Fruit fly (Drosophila melanogaster) whole organism, embryonic: ENCODE results near the gene Vm26Ab.

Experiments used
- Aef1 ChIP-seq: fragments of 200-800 bp; sonication (Bioruptor generic); IDR thresholded peaks from 3 replicates; pipeline ENCODE4 v1.3.6; 2022; ENCODE audit warnings: missing biosample characterization, missing genetic modification characterization
- Asciz ChIP-seq: fragments of 200-800 bp; sonication (Bioruptor generic); optimal IDR thresholded peaks from 2 replicates; lab custom pipeline; 2017; ENCODE audit warnings: missing biosample characterization, mild to moderate bottlenecking, missing genetic modification characterization, missing genetic modification reagents
- BtbVII ChIP-seq: fragments of 200-800 bp; sonication (Bioruptor generic); optimal IDR thresholded peaks from 3 replicates; lab custom pipeline; 2017; ENCODE audit warnings: missing biosample characterization, mild to moderate bottlenecking, missing genetic modification characterization
- C15 ChIP-seq: fragments of 200-800 bp; sonication (Bioruptor generic); IDR thresholded peaks from 3 replicates; pipeline ENCODE4 v1.3.6; 2022; ENCODE audit warnings: missing biosample characterization, missing genetic modification characterization
- CG10321 ChIP-seq: fragments of 200-800 bp; sonication (Bioruptor generic); IDR thresholded peaks from 2 replicates; pipeline ENCODE4 v1.3.6; 2022; ENCODE audit warnings: missing biosample characterization, missing genetic modification characterization
- CG10654 ChIP-seq: fragments of 200-800 bp; sonication (Bioruptor generic); optimal IDR thresholded peaks from 2 replicates; lab custom pipeline; 2016; ENCODE audit warnings: missing biosample characterization, missing genetic modification characterization
- CG10979 ChIP-seq: fragments of 200-800 bp; sonication (Bioruptor generic); optimal IDR thresholded peaks from 2 replicates; lab custom pipeline; 2018; ENCODE audit warnings: missing biosample characterization, mild to moderate bottlenecking, missing genetic modification characterization, moderate library complexity
- CG11723 ChIP-seq: fragments of 200-800 bp; sonication (Bioruptor generic); optimal IDR thresholded peaks from 2 replicates; lab custom pipeline; 2017; ENCODE audit warnings: missing biosample characterization, mild to moderate bottlenecking, missing genetic modification characterization
- CG12299 ChIP-seq: fragments of 200-800 bp; sonication (Bioruptor generic); optimal IDR thresholded peaks from 2 replicates; lab custom pipeline; 2018; ENCODE audit warnings: missing biosample characterization, mild to moderate bottlenecking, missing genetic modification characterization
- CG13123 ChIP-seq: fragments of 200-800 bp; sonication (Bioruptor generic); optimal IDR thresholded peaks from 2 replicates; lab custom pipeline; 2016; ENCODE audit warnings: missing biosample characterization, missing genetic modification characterization
- CG13287 ChIP-seq: fragments of 200-800 bp; sonication (Bioruptor generic); IDR thresholded peaks from 2 replicates; pipeline ENCODE4 v1.3.6; 2022; ENCODE audit warnings: missing biosample characterization, missing genetic modification characterization; ENCODE audit not compliant: partially characterized antibody
- CG14441 ChIP-seq: fragments of 200-800 bp; sonication (Bioruptor generic); IDR thresholded peaks from 2 replicates; pipeline ENCODE4 v1.3.6; 2022; ENCODE audit warnings: missing biosample characterization, missing genetic modification characterization
- CG15011 ChIP-seq: fragments of 200-800 bp; sonication (Bioruptor generic); optimal IDR thresholded peaks from 3 replicates; lab custom pipeline; 2018; ENCODE audit warnings: missing biosample characterization, mild to moderate bottlenecking, missing genetic modification characterization
- CG15514 ChIP-seq: fragments of 200-800 bp; sonication (Bioruptor generic); optimal IDR thresholded peaks from 3 replicates; lab custom pipeline; 2017; ENCODE audit warnings: missing biosample characterization, missing genetic modification characterization, mild to moderate bottlenecking, moderate library complexity, missing genetic modification reagents
- CG15696 ChIP-seq: fragments of 200-800 bp; sonication (Bioruptor generic); optimal IDR thresholded peaks from 2 replicates; lab custom pipeline; 2019; ENCODE audit warnings: missing biosample characterization, mild to moderate bottlenecking, missing genetic modification characterization, moderate library complexity
- CG1832 ChIP-seq: fragments of 200-800 bp; sonication (Bioruptor generic); optimal IDR thresholded peaks from 2 replicates; lab custom pipeline; 2017; ENCODE audit warnings: missing biosample characterization, mild to moderate bottlenecking, missing genetic modification characterization, inconsistent platforms
- CG2116 ChIP-seq: fragments of 200-800 bp; sonication (Bioruptor generic); optimal IDR thresholded peaks from 3 replicates; lab custom pipeline; 2018; ENCODE audit warnings: missing biosample characterization, mild to moderate bottlenecking, missing genetic modification characterization
- CG2889 ChIP-seq: fragments of 200-800 bp; sonication (Bioruptor generic); IDR thresholded peaks from 3 replicates; pipeline ENCODE4 v1.3.6; 2022; ENCODE audit warnings: missing biosample characterization, missing genetic modification characterization
- CG30403 ChIP-seq: fragments of 200-800 bp; sonication (Bioruptor generic); optimal IDR thresholded peaks from 3 replicates; lab custom pipeline; 2016; ENCODE audit warnings: missing biosample characterization, missing genetic modification characterization
- CG32532 ChIP-seq: fragments of 200-800 bp; sonication (Bioruptor generic); IDR thresholded peaks from 2 replicates; pipeline ENCODE4 v1.3.6; 2022; ENCODE audit warnings: missing biosample characterization, missing genetic modification characterization
- CG42726 ChIP-seq: fragments of 200-800 bp; sonication (Bioruptor generic); IDR thresholded peaks from 2 replicates; pipeline ENCODE4 v1.3.6; 2022; ENCODE audit warnings: missing biosample characterization, missing genetic modification characterization; ENCODE audit not compliant: partially characterized antibody
- CG6272 ChIP-seq: fragments of 200-800 bp; sonication (Bioruptor generic); IDR thresholded peaks from 2 replicates; pipeline ENCODE4 v1.3.6; 2022; ENCODE audit warnings: missing biosample characterization, missing genetic modification characterization
- CG6683 ChIP-seq: fragments of 200-800 bp; sonication (Bioruptor generic); optimal IDR thresholded peaks from 2 replicates; lab custom pipeline; 2017; ENCODE audit warnings: missing biosample characterization, mild to moderate bottlenecking, missing genetic modification characterization, missing genetic modification reagents
- CG7928 ChIP-seq: fragments of 200-800 bp; sonication (Bioruptor generic); optimal IDR thresholded peaks from 2 replicates; lab custom pipeline; 2017; ENCODE audit warnings: missing biosample characterization, mild to moderate bottlenecking, missing genetic modification characterization
- CG8478 ChIP-seq: fragments of >200 bp; optimal IDR thresholded peaks from 2 replicates; lab custom pipeline; 2018
- CG8924 ChIP-seq: fragments of 200-800 bp; optimal IDR thresholded peaks from 3 replicates; lab custom pipeline; 2019; ENCODE audit warnings: missing biosample characterization, mild to moderate bottlenecking, missing genetic modification characterization, moderate library complexity
- CkIIα-i1 ChIP-seq: fragments of 200-800 bp; sonication (Bioruptor generic); IDR thresholded peaks from 2 replicates; pipeline ENCODE4 v1.3.6; 2022; ENCODE audit warnings: missing biosample characterization, missing genetic modification characterization
- CrebB ChIP-seq: fragments of 200-800 bp; sonication (Bioruptor generic); optimal IDR thresholded peaks from 3 replicates; lab custom pipeline; 2018; ENCODE audit warnings: missing biosample characterization, mild to moderate bottlenecking, missing genetic modification characterization
- Dbx ChIP-seq: fragments of 200-800 bp; sonication (Bioruptor generic); IDR thresholded peaks from 3 replicates; pipeline ENCODE4 v1.3.6; 2022; ENCODE audit warnings: missing biosample characterization, missing genetic modification characterization
- Dek ChIP-seq: fragments of 200-800 bp; sonication (Bioruptor generic); optimal IDR thresholded peaks from 3 replicates; lab custom pipeline; 2019; ENCODE audit warnings: missing biosample characterization, mild to moderate bottlenecking, missing genetic modification characterization, moderate library complexity
- Hand ChIP-seq: fragments of 200-800 bp; sonication (Bioruptor generic); optimal IDR thresholded peaks from 2 replicates; lab custom pipeline; 2017; ENCODE audit warnings: mild to moderate bottlenecking, missing biosample characterization, missing genetic modification reagents, missing genetic modification characterization
- Kr ChIP-seq: fragments of 200-800 bp; sonication (Bioruptor generic); optimal IDR thresholded peaks from 2 replicates; lab custom pipeline; 2017; ENCODE audit warnings: missing biosample characterization, mild to moderate bottlenecking, missing genetic modification characterization
- NFAT ChIP-seq: fragments of 200-800 bp; sonication (Bioruptor generic); IDR thresholded peaks from 2 replicates; pipeline ENCODE4 v1.3.6; 2022; ENCODE audit warnings: missing biosample characterization, missing genetic modification characterization
- Nf-YA ChIP-seq: fragments of 200-800 bp; sonication (Bioruptor generic); IDR thresholded peaks from 2 replicates; pipeline ENCODE4 v1.3.6; 2022; ENCODE audit warnings: missing biosample characterization, missing genetic modification characterization
- Optix ChIP-seq: fragments of 200-800 bp; sonication (Bioruptor generic); IDR thresholded peaks from 3 replicates; pipeline ENCODE4 v1.3.6; 2022; ENCODE audit warnings: missing biosample characterization, missing genetic modification characterization
- Sox102F ChIP-seq: fragments of 200-800 bp; sonication (Bioruptor generic); optimal IDR thresholded peaks from 2 replicates; lab custom pipeline; 2018; ENCODE audit warnings: missing biosample characterization, mild to moderate bottlenecking, missing genetic modification characterization, moderate library complexity
- Vsx1 ChIP-seq: fragments of 200-800 bp; sonication (Bioruptor generic); optimal IDR thresholded peaks from 2 replicates; lab custom pipeline; 2017; ENCODE audit warnings: missing biosample characterization, mild to moderate bottlenecking, missing genetic modification characterization, missing genetic modification reagents
- bcd ChIP-seq: fragments of 200-800 bp; sonication (Bioruptor generic); optimal IDR thresholded peaks from 2 replicates; lab custom pipeline; 2017; ENCODE audit warnings: missing biosample characterization, mild to moderate bottlenecking, missing genetic modification characterization
- cas ChIP-seq: fragments of 200-800 bp; sonication (Bioruptor generic); IDR thresholded peaks from 2 replicates; pipeline ENCODE4 v1.3.6; 2022; ENCODE audit warnings: missing biosample characterization, missing genetic modification characterization
- cato ChIP-seq: fragments of 200-800 bp; sonication (Bioruptor generic); optimal IDR thresholded peaks from 2 replicates; lab custom pipeline; 2016; ENCODE audit warnings: missing biosample characterization, missing genetic modification characterization, borderline replicate concordance
- chinmo ChIP-seq: fragments of 200-800 bp; sonication (Bioruptor generic); IDR thresholded peaks from 4 replicates; pipeline ENCODE4 v1.3.6; 2022; ENCODE audit warnings: missing biosample characterization, missing genetic modification characterization; ENCODE audit not compliant: partially characterized antibody
- danr ChIP-seq: fragments of 200-800 bp; sonication (Bioruptor generic); IDR thresholded peaks from 2 replicates; pipeline ENCODE4 v1.3.6; 2022; ENCODE audit warnings: missing biosample characterization, missing genetic modification characterization
- fru ChIP-seq: fragments of >200 bp; optimal IDR thresholded peaks from 2 replicates; lab custom pipeline; 2017
- jumu ChIP-seq: fragments of 200-800 bp; sonication (Bioruptor generic); optimal IDR thresholded peaks from 3 replicates; lab custom pipeline; 2016; ENCODE audit warnings: missing biosample characterization, missing genetic modification characterization
- lbe ChIP-seq: fragments of 200-800 bp; sonication (Bioruptor generic); optimal IDR thresholded peaks from 2 replicates; lab custom pipeline; 2016; ENCODE audit warnings: missing biosample characterization, mild to moderate bottlenecking, missing genetic modification characterization
- pnt ChIP-seq: fragments of 200-800 bp; sonication (Bioruptor generic); optimal IDR thresholded peaks from 3 replicates; lab custom pipeline; 2016; ENCODE audit warnings: missing biosample characterization, missing genetic modification characterization
- prd ChIP-seq, 3 experiments: fragments of >200 bp in 2 of 3; fragments of 200-800 bp in 1 of 3; sonication (Bioruptor generic) in 1 of 3; optimal IDR thresholded peaks in 2 of 3; IDR thresholded peaks in 1 of 3; 2 replicates in 2 of 3; 3 replicates in 1 of 3; pipeline versions ENCODE4 v1.3.6 to Lab custom; 2017 to 2022; ENCODE audit warnings: missing biosample characterization in 1 of 3, missing genetic modification characterization in 1 of 3
- slbo ChIP-seq: fragments of 200-800 bp; sonication (Bioruptor generic); IDR thresholded peaks from 2 replicates; pipeline ENCODE4 v1.3.6; 2022; ENCODE audit warnings: missing biosample characterization, missing genetic modification characterization
- sna ChIP-seq: fragments of 200-800 bp; sonication (Bioruptor generic); IDR thresholded peaks from 2 replicates; pipeline ENCODE4 v1.3.6; 2022; ENCODE audit warnings: missing biosample characterization, missing genetic modification characterization; ENCODE audit not compliant: partially characterized antibody
- so ChIP-seq: fragments of 200-800 bp; sonication (Bioruptor generic); IDR thresholded peaks from 3 replicates; pipeline ENCODE4 v1.3.6; 2022; ENCODE audit warnings: missing biosample characterization, missing genetic modification characterization
- tx ChIP-seq: fragments of 200-800 bp; sonication (Bioruptor generic); optimal IDR thresholded peaks from 2 replicates; lab custom pipeline; 2016; ENCODE audit warnings: missing biosample characterization, missing genetic modification characterization

Vm26Ab gene

dm6 chr2L:5999247-5999646 lies 42.4 kb downstream of the Vm26Ab start, which contains the start of gene Kdm5 (continued):
- TF ChIP-seq sna (GFP tag; lab: Robert Waterston, UW) (no peak), BtbVII (GFP tag; lab: Kevin White, UChicago) (no peak), CG6272 (no peak), CG8478 (lab: Kevin White, UChicago) (no peak), CG1832 (GFP tag; lab: Kevin White, UChicago) (no peak), CrebB (peak; percentile 14), danr (peak; percentile 29; the same call in 1 of the 2 replicates), Sox102F (GFP tag; lab: Kevin White, UChicago) (no peak), cato (GFP tag; lab: Kevin White, UChicago) (no peak), CG2116 (GFP tag; lab: Kevin White, UChicago) (peak; percentile 26), CG14441 (GFP tag; lab: Robert Waterston, UW) (no peak), CG8924 (peak; percentile 7), so (GFP tag; lab: Robert Waterston, UW) (no peak), Optix (GFP tag; lab: Robert Waterston, UW) (no peak), lbe (GFP tag; lab: Kevin White, UChicago) (no peak), CG10979 (no peak), CG2889 (no peak), jumu (GFP tag; lab: Kevin White, UChicago) (peak; percentile 37), CG32532 (GFP tag; lab: Robert Waterston, UW) (peak; percentile 58), CG15514 (peak; percentile 69), Asciz (no peak), CG13287 (GFP tag; lab: Robert Waterston, UW) (peak; percentile 24; the same call in 1 of the 2 replicates), CG7928 (no peak), Hand (GFP tag; lab: Kevin White, UChicago) (no peak), CG42726 (GFP tag; lab: Robert Waterston, UW) (no peak), CG15011 (no peak), tx (GFP tag; lab: Kevin White, UChicago) (peak; percentile 11), pnt (no peak), prd (optimal IDR thresholded peaks at IDR 0.05; lab: Kevin White, UChicago) (no peak), prd (GFP tag; IDR thresholded peaks at IDR 0.05; lab: Robert Waterston, UW) (peak; percentile 45; the same call in 1 of the 3 replicates), slbo (GFP tag; lab: Robert Waterston, UW) (peak; percentile 58), bcd (peak; percentile 52), Vsx1 (GFP tag; lab: Kevin White, UChicago) (peak; percentile 48), CG6683 (GFP tag; lab: Kevin White, UChicago) (no peak), CkIIα-i1 (GFP tag; lab: Robert Waterston, UW) (no peak), cas (GFP tag; lab: Robert Waterston, UW) (no peak), NFAT (GFP tag; lab: Robert Waterston, UW) (peak; percentile 56), CG30403 (GFP tag; lab: Kevin White, UChicago) (peak; percentile 4), Kr (no peak), CG15696 (tag; lab: Kevin White, UChicago) (no peak), Nf-YA (GFP tag; lab: Robert Waterston, UW) (0 out of 2 replicates have a peak, but pooled peaks have one; percentile 11), CG10321 (GFP tag; lab: Robert Waterston, UW) (no peak), CG10654 (GFP tag; lab: Kevin White, UChicago) (no peak), C15 (no peak), chinmo (GFP tag; lab: Robert Waterston, UW) (0 out of 4 replicates have a peak, but pooled peaks have one; percentile 59), CG12299 (tag; lab: Kevin White, UChicago) (no peak), fru (lab: Kevin White, UChicago) (no peak), CG13123 (no peak), Dbx (GFP tag; lab: Robert Waterston, UW) (peak; percentile 58; the same call in 2 of the 3 replicates), Dek (tag; lab: Kevin White, UChicago) (no peak), CG11723 (GFP tag; lab: Kevin White, UChicago) (no peak), Aef1 (GFP tag; lab: Robert Waterston, UW) (no peak)
